Worm (Caenorhabditis elegans) whole organism, L2 larva: Measurements from ENCODE around the gene C16A3.2.

Experiments
- R02D3.7 ChIP-seq: fragments of 150-350 bp; optimal IDR thresholded peaks from 2 replicates; lab custom pipeline; 2014; ENCODE audit warnings: missing biosample characterization, missing genetic modification characterization
- aly-2 ChIP-seq: fragments of 150-350 bp; optimal IDR thresholded peaks from 2 replicates; lab custom pipeline; 2014; ENCODE audit warnings: missing biosample characterization, missing genetic modification characterization
- ama-1 ChIP-seq: fragments of 150-350 bp; optimal IDR thresholded peaks from 2 replicates; lab custom pipeline; 2018; ENCODE audit warnings: inconsistent platforms
- nhr-10 ChIP-seq: sonication (generic microtip); optimal IDR thresholded peaks from 2 replicates; lab custom pipeline; 2017; ENCODE audit warnings: missing biosample characterization, missing genetic modification characterization
- nhr-12 ChIP-seq: fragments of 150-350 bp; optimal IDR thresholded peaks from 2 replicates; lab custom pipeline; 2014; ENCODE audit warnings: missing biosample characterization, missing genetic modification characterization
- skn-1 ChIP-seq: sonication (generic microtip); optimal IDR thresholded peaks from 2 replicates; lab custom pipeline; 2017; ENCODE audit warnings: missing biosample characterization, missing genetic modification characterization
- unc-55 ChIP-seq: fragments of 150-350 bp; sonication (generic microtip); optimal IDR thresholded peaks from 3 replicates; lab custom pipeline; 2014; ENCODE audit warnings: missing biosample characterization, missing genetic modification reagents, missing genetic modification characterization

DNA sequence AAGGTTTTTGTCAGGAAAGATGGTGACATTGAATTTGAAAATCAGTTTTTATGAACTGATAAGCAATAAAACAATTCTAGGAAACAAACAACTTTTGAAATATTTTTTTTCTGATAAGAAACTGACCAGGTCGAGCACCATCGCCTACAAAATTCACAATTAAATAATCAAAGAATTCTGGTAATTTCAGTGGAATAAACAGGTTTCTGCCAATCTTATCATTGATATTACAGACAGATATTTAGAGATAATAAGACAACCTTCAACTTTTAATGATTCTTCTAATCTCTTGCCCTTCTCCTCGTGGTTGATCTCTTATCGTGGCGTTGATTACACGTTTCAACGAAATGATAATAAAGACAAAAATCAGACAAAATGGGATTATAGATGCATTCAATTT lies 6.7 kb downstream of the C16A3.2 start:
- TF ChIP-seq nhr-12 (tag; lab: Kevin White, UChicago) (no peak), ama-1 (no peak), skn-1 (tag; lab: Kevin White, UChicago) (no peak), nhr-10 (tag; lab: Kevin White, UChicago) (no peak), unc-55 (GFP tag; lab: Kevin White, UChicago) (no peak), R02D3.7 (tag; lab: Kevin White, UChicago) (no peak), aly-2 (tag; lab: Kevin White, UChicago) (no peak)
